Fruit fly (Drosophila melanogaster): ENCODE results near the gene Gmd.
A peak's percentile ranks its signal among the peaks of the same experiment; 100 is the strongest.

The Gmd gene

dm6 chr2L:5010784-5011260, 34.0 kb upstream of the Gmd start, which contains the start of the genes CG31917, Tfb5 and SelT (continued):
- peak; percentile 34; the same call in 1 of the 2 replicates for TF ChIP-seq CG1024 (GFP tag; IDR thresholded peaks at IDR 0.05)
- peak; percentile 96 for TF ChIP-seq Sry-β (GFP tag; optimal IDR thresholded peaks at IDR 0.05)
- TF ChIP-seq Dip2 (GFP tag; IDR thresholded peaks at IDR 0.05): no peak
- TF ChIP-seq Hey (tag; optimal IDR thresholded peaks at IDR 0.05): no peak
- peak; percentile 65 for TF ChIP-seq Dad (GFP tag; optimal IDR thresholded peaks at IDR 0.05)
- TF ChIP-seq CG2129 (GFP tag; IDR thresholded peaks at IDR 0.05; ENCODE audit: partially characterized antibody): peak; percentile 60
- peak; percentile 69 for TF ChIP-seq vnd (GFP tag; IDR thresholded peaks at IDR 0.05; ENCODE audit: partially characterized antibody)
- no peak for TF ChIP-seq CG3407 (GFP tag; optimal IDR thresholded peaks at IDR 0.05)
- TF ChIP-seq CG17361 (GFP tag; IDR thresholded peaks at IDR 0.05): no peak; the same call in 1 of the 3 replicates
- no peak for TF ChIP-seq CG17328 (GFP tag; IDR thresholded peaks at IDR 0.05)
- TF ChIP-seq gem (tag; optimal IDR thresholded peaks at IDR 0.05): no peak
- no peak for TF ChIP-seq scrt (GFP tag; optimal IDR thresholded peaks at IDR 0.05)
- TF ChIP-seq CoRest (tag; optimal IDR thresholded peaks at IDR 0.05): peak; percentile 70
- no peak for TF ChIP-seq TFAM (GFP tag; optimal IDR thresholded peaks at IDR 0.05)
- TF ChIP-seq tio (GFP tag; optimal IDR thresholded peaks at IDR 0.05): no peak
- no peak for TF ChIP-seq so (GFP tag; IDR thresholded peaks at IDR 0.05)
- no peak for TF ChIP-seq CG11696 (GFP tag; IDR thresholded peaks at IDR 0.05)
- peak; percentile 45 for TF ChIP-seq gro (GFP tag; optimal IDR thresholded peaks at IDR 0.05)
- TF ChIP-seq CG13775 (GFP tag; optimal IDR thresholded peaks at IDR 0.05): peak; percentile 70
- peak; percentile 18; the same call in 1 of the 2 replicates for TF ChIP-seq CG9215 (GFP tag; IDR thresholded peaks at IDR 0.05)
- TF ChIP-seq CG30403 (GFP tag; optimal IDR thresholded peaks at IDR 0.05): peak; percentile 77
- peak; percentile 55 for TF ChIP-seq Antp (GFP tag; optimal IDR thresholded peaks at IDR 0.05)
- no peak for TF ChIP-seq Bdp1 (GFP tag; optimal IDR thresholded peaks at IDR 0.05)
- TF ChIP-seq disco-r (GFP tag; optimal IDR thresholded peaks at IDR 0.05): peak; percentile 55
- TF ChIP-seq odd (GFP tag; optimal IDR thresholded peaks at IDR 0.05): no peak
- no peak for TF ChIP-seq CG10959 (GFP tag; IDR thresholded peaks at IDR 0.05)
- peak; percentile 59; the same call in 1 of the 3 replicates for TF ChIP-seq zfh1 (GFP tag; IDR thresholded peaks at IDR 0.05)
- TF ChIP-seq mirr (GFP tag; optimal IDR thresholded peaks at IDR 0.05): no peak
- TF ChIP-seq grn (GFP tag; optimal IDR thresholded peaks at IDR 0.05): no peak
- no peak for TF ChIP-seq Trl (optimal IDR thresholded peaks at IDR 0.05)
- TF ChIP-seq Trl (GFP tag; optimal IDR thresholded peaks at IDR 0.05): no peak
- TF ChIP-seq ro (GFP tag; IDR thresholded peaks at IDR 0.05): no peak
- TF ChIP-seq Mes4 (GFP tag; optimal IDR thresholded peaks at IDR 0.05): no peak
- TF ChIP-seq Hr51 (GFP tag; optimal IDR thresholded peaks at IDR 0.05): peak; percentile 57 to 65
- TF ChIP-seq CG3847 (GFP tag; IDR thresholded peaks at IDR 0.05): peak; percentile 58
- TF ChIP-seq dmrt11E (tag; optimal IDR thresholded peaks at IDR 0.05): peak; percentile 52
- TF ChIP-seq Scr (GFP tag; IDR thresholded peaks at IDR 0.05; ENCODE audit: partially characterized antibody): peak; percentile 86
- no peak for TF ChIP-seq Hand (GFP tag; optimal IDR thresholded peaks at IDR 0.05)
- peak; percentile 25 for TF ChIP-seq ERR (GFP tag; optimal IDR thresholded peaks at IDR 0.05)
- TF ChIP-seq Dref (GFP tag; IDR thresholded peaks at IDR 0.05): peak; percentile 59

- TF ChIP-seq CG12236 (GFP tag; optimal IDR thresholded peaks at IDR 0.05) (no peak), Blimp-1 (GFP tag; optimal IDR thresholded peaks at IDR 0.05) (no peak), sqz (GFP tag; optimal IDR thresholded peaks at IDR 0.05) (no peak), CG14050 (GFP tag; IDR thresholded peaks at IDR 0.05) (no peak), CG18262 (tag; optimal IDR thresholded peaks at IDR 0.05) (peak; percentile 22), crp (GFP tag; optimal IDR thresholded peaks at IDR 0.05) (peak in 1 of 2 experiments; percentile 77), vvl (GFP tag; IDR thresholded peaks at IDR 0.05) (peak; percentile 54; the same call in 1 of the 2 replicates), Dip2 (GFP tag; IDR thresholded peaks at IDR 0.05) (no peak), mam (GFP tag; optimal IDR thresholded peaks at IDR 0.05) (peak; percentile 32), Max (GFP tag; optimal IDR thresholded peaks at IDR 0.05) (no peak), Sry-δ (GFP tag; optimal IDR thresholded peaks at IDR 0.05) (peak; percentile 100), CG30403 (GFP tag; optimal IDR thresholded peaks at IDR 0.05) (peak; percentile 35), CG7987 (GFP tag; optimal IDR thresholded peaks at IDR 0.05) (peak; percentile 56)
Observed at dm6 chr2L:5009306-5010030, 32.6 kb upstream of the Gmd start, which contains the start of gene Rtnl1. TSS of gene Rtnl1 (minus strand) at chr2L:5009720.

Measured in whole organism, embryonic.